Fruit fly (Drosophila melanogaster) whole organism, embryonic: ENCODE data around the gene CG1172.
A peak's percentile ranks its signal among the peaks of the same experiment; 100 is the strongest.

Source experiments
- CG1024 ChIP-seq: fragments of 200-800 bp; sonication (Bioruptor generic); IDR thresholded peaks from 2 replicates; pipeline ENCODE4 v1.3.6; 2022; ENCODE audit warnings: missing biosample characterization, missing genetic modification characterization
- CG10274 ChIP-seq: fragments of 200-800 bp; sonication (Bioruptor generic); optimal IDR thresholded peaks from 3 replicates; lab custom pipeline; 2017; ENCODE audit warnings: missing biosample characterization, mild to moderate bottlenecking, missing genetic modification characterization
- CG12299 ChIP-seq: fragments of 200-800 bp; sonication (Bioruptor generic); optimal IDR thresholded peaks from 2 replicates; lab custom pipeline; 2018; ENCODE audit warnings: missing biosample characterization, mild to moderate bottlenecking, missing genetic modification characterization
- CG13296 ChIP-seq: fragments of 200-800 bp; sonication (Bioruptor generic); optimal IDR thresholded peaks from 3 replicates; lab custom pipeline; 2018; ENCODE audit warnings: missing biosample characterization, mild to moderate bottlenecking, missing genetic modification characterization
- CG13775 ChIP-seq: fragments of 200-800 bp; sonication (Bioruptor generic); optimal IDR thresholded peaks from 3 replicates; lab custom pipeline; 2017; ENCODE audit warnings: missing biosample characterization, mild to moderate bottlenecking, missing genetic modification characterization
- CG14965 ChIP-seq: fragments of 200-800 bp; sonication (Bioruptor generic); optimal IDR thresholded peaks from 2 replicates; lab custom pipeline; 2016; ENCODE audit warnings: missing biosample characterization, missing genetic modification characterization, borderline replicate concordance
- CG15073 ChIP-seq: fragments of 200-800 bp; sonication (Bioruptor generic); optimal IDR thresholded peaks from 2 replicates; lab custom pipeline; 2016; ENCODE audit warnings: missing biosample characterization, missing genetic modification characterization
- CG1647 ChIP-seq: fragments of 200-800 bp; sonication (Bioruptor generic); optimal IDR thresholded peaks from 3 replicates; lab custom pipeline; 2016; ENCODE audit warnings: missing biosample characterization, missing genetic modification characterization
- CG17912 ChIP-seq: fragments of 200-800 bp; sonication (Bioruptor generic); optimal IDR thresholded peaks from 2 replicates; lab custom pipeline; 2018; ENCODE audit warnings: missing biosample characterization, mild to moderate bottlenecking, missing genetic modification characterization
- CG1832 ChIP-seq: fragments of 200-800 bp; sonication (Bioruptor generic); optimal IDR thresholded peaks from 2 replicates; lab custom pipeline; 2017; ENCODE audit warnings: missing biosample characterization, mild to moderate bottlenecking, missing genetic modification characterization, inconsistent platforms
- CG18619 ChIP-seq: fragments of 200-800 bp; sonication (Bioruptor generic); optimal IDR thresholded peaks from 3 replicates; lab custom pipeline; 2017; ENCODE audit warnings: missing biosample characterization, mild to moderate bottlenecking, missing genetic modification characterization
- CG2678 ChIP-seq: fragments of 200-800 bp; sonication (Bioruptor generic); optimal IDR thresholded peaks from 3 replicates; lab custom pipeline; 2019; ENCODE audit warnings: missing biosample characterization, mild to moderate bottlenecking, missing genetic modification characterization, moderate library complexity
- CG31365 ChIP-seq: fragments of 200-800 bp; sonication (Bioruptor generic); optimal IDR thresholded peaks from 2 replicates; lab custom pipeline; 2018; ENCODE audit warnings: missing biosample characterization, mild to moderate bottlenecking, missing genetic modification characterization
- CG33213 ChIP-seq: fragments of 200-800 bp; sonication (Bioruptor generic); optimal IDR thresholded peaks from 3 replicates; lab custom pipeline; 2016; ENCODE audit warnings: missing biosample characterization, missing genetic modification characterization
- CG7357 ChIP-seq: fragments of 200-800 bp; sonication (Bioruptor generic); IDR thresholded peaks from 3 replicates; pipeline ENCODE4 v1.3.6; 2022; ENCODE audit warnings: missing biosample characterization, missing genetic modification characterization
- CG8281 ChIP-seq: fragments of 200-800 bp; sonication (Bioruptor generic); optimal IDR thresholded peaks from 2 replicates; lab custom pipeline; 2018; ENCODE audit warnings: missing biosample characterization, mild to moderate bottlenecking, missing genetic modification characterization, moderate library complexity
- Chrac-16 ChIP-seq: fragments of 200-800 bp; sonication (Bioruptor generic); optimal IDR thresholded peaks from 3 replicates; lab custom pipeline; 2016; ENCODE audit warnings: missing biosample characterization, missing genetic modification characterization
- Gsc ChIP-seq: fragments of 200-800 bp; sonication (Bioruptor generic); IDR thresholded peaks from 2 replicates; pipeline ENCODE4 v1.3.6; 2022; ENCODE audit warnings: missing biosample characterization, missing genetic modification characterization
- H2.0 ChIP-seq: fragments of 200-800 bp; sonication (Bioruptor generic); IDR thresholded peaks from 2 replicates; pipeline ENCODE4 v1.3.6; 2022; ENCODE audit warnings: missing biosample characterization, missing genetic modification characterization
- Hey ChIP-seq: fragments of 200-800 bp; sonication (Bioruptor generic); optimal IDR thresholded peaks from 3 replicates; lab custom pipeline; 2018; ENCODE audit warnings: missing biosample characterization, mild to moderate bottlenecking, missing genetic modification characterization
- Hmr ChIP-seq: fragments of 200-800 bp; sonication (Bioruptor generic); optimal IDR thresholded peaks from 3 replicates; lab custom pipeline; 2017; ENCODE audit warnings: mild to moderate bottlenecking, missing biosample characterization, missing genetic modification reagents, missing genetic modification characterization
- Hsf ChIP-seq: fragments of 200-800 bp; sonication (Bioruptor generic); optimal IDR thresholded peaks from 3 replicates; lab custom pipeline; 2016; ENCODE audit warnings: missing biosample characterization, missing genetic modification characterization
- Jarid2 ChIP-seq: fragments of 200-800 bp; sonication (Bioruptor generic); optimal IDR thresholded peaks from 3 replicates; lab custom pipeline; 2017; ENCODE audit warnings: mild to moderate bottlenecking, missing biosample characterization, missing genetic modification reagents, missing genetic modification characterization
- Meics ChIP-seq: fragments of 200-800 bp; sonication (Bioruptor generic); optimal IDR thresholded peaks from 2 replicates; lab custom pipeline; 2017; ENCODE audit warnings: missing biosample characterization, mild to moderate bottlenecking, missing genetic modification characterization
- NC2α ChIP-seq: fragments of 200-800 bp; sonication (Bioruptor generic); optimal IDR thresholded peaks from 2 replicates; lab custom pipeline; 2016; ENCODE audit warnings: missing biosample characterization, missing genetic modification characterization
- Nf-YA ChIP-seq: fragments of 200-800 bp; sonication (Bioruptor generic); IDR thresholded peaks from 2 replicates; pipeline ENCODE4 v1.3.6; 2022; ENCODE audit warnings: missing biosample characterization, missing genetic modification characterization
- Opbp ChIP-seq: fragments of 200-800 bp; sonication (Bioruptor generic); IDR thresholded peaks from 3 replicates; pipeline ENCODE4 v1.3.6; 2022; ENCODE audit warnings: missing biosample characterization, missing genetic modification characterization; ENCODE audit not compliant: partially characterized antibody
- Optix ChIP-seq: fragments of 200-800 bp; sonication (Bioruptor generic); IDR thresholded peaks from 3 replicates; pipeline ENCODE4 v1.3.6; 2022; ENCODE audit warnings: missing biosample characterization, missing genetic modification characterization
- Side ChIP-seq: fragments of 200-800 bp; sonication (Bioruptor generic); optimal IDR thresholded peaks from 2 replicates; lab custom pipeline; 2016; ENCODE audit warnings: missing biosample characterization, missing genetic modification characterization
- Stat92E ChIP-seq, 3 experiments: fragments of >200 bp in 2 of 3; fragments of 200-800 bp in 1 of 3; sonication (Bioruptor generic) in 1 of 3; optimal IDR thresholded peaks; 2 replicates each; lab custom pipeline; 2017 to 2019; ENCODE audit warnings: missing biosample characterization in 3 of 3, missing genetic modification characterization in 3 of 3, mild to moderate bottlenecking in 1 of 3, moderate library complexity in 1 of 3
- Taf1 ChIP-seq: fragments of 200-800 bp; sonication (Bioruptor generic); IDR thresholded peaks from 2 replicates; pipeline ENCODE4 v1.3.6; 2022; ENCODE audit warnings: missing biosample characterization, missing genetic modification characterization
- ac ChIP-seq: fragments of 200-800 bp; sonication (Bioruptor generic); optimal IDR thresholded peaks from 3 replicates; lab custom pipeline; 2017; ENCODE audit warnings: missing biosample characterization, mild to moderate bottlenecking, missing genetic modification characterization
- bcd ChIP-seq: fragments of 200-800 bp; sonication (Bioruptor generic); optimal IDR thresholded peaks from 2 replicates; lab custom pipeline; 2017; ENCODE audit warnings: missing biosample characterization, mild to moderate bottlenecking, missing genetic modification characterization
- btn ChIP-seq: fragments of 200-800 bp; sonication (Bioruptor generic); optimal IDR thresholded peaks from 2 replicates; lab custom pipeline; 2016; ENCODE audit warnings: missing biosample characterization, missing genetic modification characterization
- cad ChIP-seq: fragments of >200 bp; optimal IDR thresholded peaks from 2 replicates; lab custom pipeline; 2017; ENCODE audit warnings: missing biosample characterization, missing genetic modification characterization
- esg ChIP-seq: fragments of 200-800 bp; sonication (Bioruptor generic); conservative IDR thresholded peaks from 2 replicates; pipeline ENCODE4 v1.3.6; 2022; ENCODE audit warnings: missing biosample characterization, missing genetic modification characterization
- fd64A ChIP-seq: fragments of 200-800 bp; sonication (Bioruptor generic); optimal IDR thresholded peaks from 3 replicates; lab custom pipeline; 2018; ENCODE audit warnings: missing biosample characterization, mild to moderate bottlenecking, missing genetic modification characterization
- gem ChIP-seq: fragments of 200-800 bp; sonication (Bioruptor generic); optimal IDR thresholded peaks from 2 replicates; lab custom pipeline; 2019; ENCODE audit warnings: missing biosample characterization, mild to moderate bottlenecking, missing genetic modification characterization, moderate library complexity
- hbn ChIP-seq: fragments of 200-800 bp; sonication (Bioruptor generic); IDR thresholded peaks from 2 replicates; pipeline ENCODE4 v1.3.6; 2022; ENCODE audit warnings: missing biosample characterization, missing genetic modification characterization; ENCODE audit not compliant: partially characterized antibody
- her ChIP-seq: fragments of 200-800 bp; sonication (Bioruptor generic); optimal IDR thresholded peaks from 2 replicates; lab custom pipeline; 2016; ENCODE audit warnings: missing biosample characterization, missing genetic modification characterization
- ind ChIP-seq: fragments of 200-800 bp; sonication (Bioruptor generic); optimal IDR thresholded peaks from 3 replicates; lab custom pipeline; 2016; ENCODE audit warnings: missing biosample characterization, missing genetic modification characterization
- mam ChIP-seq: fragments of 200-800 bp; sonication (Bioruptor generic); optimal IDR thresholded peaks from 3 replicates; lab custom pipeline; 2016; ENCODE audit warnings: missing biosample characterization, missing genetic modification characterization
- nerfin-1 ChIP-seq: fragments of 200-800 bp; sonication (Bioruptor generic); optimal IDR thresholded peaks from 3 replicates; lab custom pipeline; 2019; ENCODE audit warnings: missing biosample characterization, mild to moderate bottlenecking, missing genetic modification characterization, moderate library complexity
- nmo ChIP-seq: fragments of 200-800 bp; sonication (Bioruptor generic); optimal IDR thresholded peaks from 2 replicates; lab custom pipeline; 2018; ENCODE audit warnings: missing biosample characterization, mild to moderate bottlenecking, missing genetic modification characterization, moderate library complexity
- pan ChIP-seq, 4 experiments: fragments of >200 bp in 3 of 4; fragments of 200-800 bp in 1 of 4; sonication (Bioruptor generic) in 1 of 4; optimal IDR thresholded peaks in 3 of 4; IDR thresholded peaks in 1 of 4; 2 replicates each; pipeline versions ENCODE4 v1.3.6 to Lab custom; 2017 to 2022; ENCODE audit warnings: missing biosample characterization in 2 of 4, missing genetic modification characterization in 2 of 4, mixed read lengths in 1 of 4
- psq ChIP-seq: fragments of 200-800 bp; sonication (Bioruptor generic); optimal IDR thresholded peaks from 2 replicates; lab custom pipeline; 2017; ENCODE audit warnings: missing biosample characterization, missing genetic modification characterization
- vvl ChIP-seq: fragments of 200-800 bp; sonication (Bioruptor generic); IDR thresholded peaks from 2 replicates; pipeline ENCODE4 v1.3.6; 2022; ENCODE audit warnings: missing biosample characterization, missing genetic modification characterization
- wek ChIP-seq: fragments of 200-800 bp; sonication (Bioruptor generic); optimal IDR thresholded peaks from 3 replicates; lab custom pipeline; 2018; ENCODE audit warnings: missing biosample characterization, mild to moderate bottlenecking, missing genetic modification characterization, moderate library complexity
- z ChIP-seq: fragments of 200-800 bp; sonication (Bioruptor generic); IDR thresholded peaks from 3 replicates; pipeline ENCODE4 v1.3.6; 2022; ENCODE audit warnings: missing biosample characterization, missing genetic modification characterization

The CG1172 gene

DNA sequence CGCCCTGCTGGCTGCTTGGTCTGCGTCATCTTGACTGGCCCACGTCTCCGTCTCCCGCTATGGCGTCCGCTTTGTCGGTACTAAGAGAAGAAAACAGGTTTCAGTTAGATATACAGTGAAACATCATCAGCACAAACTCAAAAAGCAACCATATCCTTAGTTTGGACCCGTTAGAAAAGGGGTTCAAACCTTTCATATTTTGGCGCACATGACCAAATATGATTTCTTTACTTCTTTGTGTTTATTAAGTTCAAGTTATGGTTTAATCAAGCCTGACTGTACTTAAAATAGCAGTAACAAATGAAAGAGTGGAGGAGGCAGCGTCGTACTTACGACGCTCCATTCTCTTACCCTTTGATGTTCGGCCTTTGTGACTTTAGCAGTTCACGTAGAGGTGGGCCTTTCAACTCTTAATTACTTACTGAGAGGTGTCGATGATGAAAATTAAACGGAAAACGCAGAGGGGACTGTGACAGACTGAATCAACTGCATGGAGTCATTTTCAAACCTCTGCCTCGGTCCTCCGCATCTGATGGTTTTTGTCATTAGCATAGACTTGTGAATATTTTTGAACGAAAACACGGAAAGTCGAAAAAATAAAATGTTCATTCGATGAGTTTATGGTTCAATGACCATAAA, 31.9 kb upstream of the CG1172 start (continued):
- no peak for TF ChIP-seq CG14965 (GFP tag; lab: Kevin White, UChicago)
- TF ChIP-seq gem (tag; lab: Kevin White, UChicago), result peak; percentile 88
- TF ChIP-seq Meics, result peak; percentile 86
- no peak; the same call in 1 of the 2 replicates for TF ChIP-seq Gsc
- peak; percentile 60 for TF ChIP-seq btn (GFP tag; lab: Kevin White, UChicago)
- TF ChIP-seq CG17912 (GFP tag; lab: Kevin White, UChicago), result no peak
- peak; percentile 77 for TF ChIP-seq Nf-YA (GFP tag; lab: Robert Waterston, UW)
- peak; percentile 79 for TF ChIP-seq CG18619 (GFP tag; lab: Kevin White, UChicago)
- peak; percentile 71 for TF ChIP-seq CG13296 (GFP tag; lab: Kevin White, UChicago)
- TF ChIP-seq nerfin-1 (tag; lab: Kevin White, UChicago), result peak; percentile 47
- TF ChIP-seq Hey (tag; lab: Kevin White, UChicago), result no peak
- no peak for TF ChIP-seq cad (GFP tag; lab: Kevin White, UChicago)
- TF ChIP-seq bcd, result peak; percentile 80
- peak; percentile 29 for TF ChIP-seq CG10274
- peak; percentile 77 for TF ChIP-seq CG1024
- peak; percentile 11 for TF ChIP-seq CG15073 (GFP tag; lab: Kevin White, UChicago)
- TF ChIP-seq Optix, result peak; percentile 83; the same call in 2 of the 3 replicates
- TF ChIP-seq vvl (GFP tag; lab: Robert Waterston, UW), result peak; percentile 92
- TF ChIP-seq Stat92E (GFP tag; optimal IDR thresholded peaks at IDR 0.05; lab: Kevin White, UChicago), result no peak
- peak; percentile 28 for TF ChIP-seq wek
- peak; percentile 41 for TF ChIP-seq Jarid2 (GFP tag; lab: Kevin White, UChicago)
- TF ChIP-seq CG12299, result peak; percentile 59
- peak; percentile 63 for TF ChIP-seq fd64A (GFP tag; lab: Kevin White, UChicago)
- TF ChIP-seq CG7357 (GFP tag; lab: Robert Waterston, UW), result peak; percentile 70; the same call in 2 of the 3 replicates
- TF ChIP-seq H2.0, result peak; percentile 83
- TF ChIP-seq Hmr (GFP tag; lab: Kevin White, UChicago), result peak; percentile 82
- TF ChIP-seq mam, result peak; percentile 90
- TF ChIP-seq psq (GFP tag; lab: Kevin White, UChicago), result peak; percentile 41
- TF ChIP-seq CG8281 (tag; lab: Kevin White, UChicago), result peak; percentile 41
- peak; percentile 61 for TF ChIP-seq CG31365 (tag; lab: Kevin White, UChicago)
- peak; percentile 89 for TF ChIP-seq her (GFP tag; lab: Kevin White, UChicago)
- peak; percentile 81 for TF ChIP-seq Taf1
- TF ChIP-seq CG33213 (GFP tag; lab: Kevin White, UChicago), result peak; percentile 69
- peak; percentile 68 for TF ChIP-seq CG1647 (GFP tag; lab: Kevin White, UChicago)
- TF ChIP-seq CG2678, result peak; percentile 87
- TF ChIP-seq CG13775, result peak; percentile 63
- TF ChIP-seq nmo (GFP tag; lab: Kevin White, UChicago), result peak; percentile 81
- TF ChIP-seq Chrac-16 (GFP tag; lab: Kevin White, UChicago), result peak; percentile 74
- TF ChIP-seq CG1832 (GFP tag; lab: Kevin White, UChicago), result no peak
- peak; percentile 83 for TF ChIP-seq esg (GFP tag; lab: Robert Waterston, UW)
- no peak for TF ChIP-seq pan (optimal IDR thresholded peaks at IDR 0.05; lab: Kevin White, UChicago)
- TF ChIP-seq pan (GFP tag; optimal IDR thresholded peaks at IDR 0.05 in 1 of 2, IDR thresholded peaks at IDR 0.05 in 1 of 2), result peak in 1 of 2 experiments; percentile 89
- no peak for TF ChIP-seq Opbp (GFP tag; lab: Robert Waterston, UW)
- TF ChIP-seq ac (GFP tag; lab: Kevin White, UChicago), result no peak
- TF ChIP-seq Side (GFP tag; lab: Kevin White, UChicago), result peak; percentile 83
- peak; percentile 75 for TF ChIP-seq Hsf (GFP tag; lab: Kevin White, UChicago)
- TF ChIP-seq z, result no peak
- peak; percentile 86 for TF ChIP-seq ind (GFP tag; lab: Kevin White, UChicago)
- peak; percentile 50 for TF ChIP-seq NC2α (GFP tag; lab: Kevin White, UChicago)
- no peak for TF ChIP-seq hbn (GFP tag; lab: Robert Waterston, UW)
